Worm (Caenorhabditis elegans) whole organism, early embryonic: ENCODE measurements around the gene pes-10.

ENCODE experiments used
- B0310.2 ChIP-seq: sonication (generic microtip); optimal IDR thresholded peaks from 2 replicates; lab custom pipeline; 2016; ENCODE audit warnings: mild to moderate bottlenecking, missing genetic modification characterization, missing compliant biosample characterization
- F13C5.2 ChIP-seq: sonication (generic microtip); optimal IDR thresholded peaks from 2 replicates; lab custom pipeline; 2017; ENCODE audit warnings: mild to moderate bottlenecking, missing genetic modification characterization, inconsistent platforms, missing compliant biosample characterization
- ama-1 ChIP-seq: fragments of 150-350 bp; optimal IDR thresholded peaks from 2 replicates; lab custom pipeline; 2014
- ets-7 ChIP-seq: sonication (generic microtip); optimal IDR thresholded peaks from 2 replicates; lab custom pipeline; 2016; ENCODE audit warnings: missing genotype, missing genetic modification characterization, missing compliant biosample characterization
- flt-1 ChIP-seq: fragments of 200-800 bp; sonication (Bioruptor generic); IDR thresholded peaks from 2 replicates; pipeline ENCODE4 v1.3.6; 2022; ENCODE audit warnings: missing genetic modification characterization, missing compliant biosample characterization
- pes-1 ChIP-seq: fragments of 200-800 bp; sonication (Bioruptor generic); IDR thresholded peaks from 2 replicates; pipeline ENCODE4 v1.3.6; 2022; ENCODE audit warnings: missing genetic modification reagents, missing genetic modification characterization, missing compliant biosample characterization
- scrt-1 ChIP-seq: fragments of 200-800 bp; sonication (Bioruptor generic); IDR thresholded peaks from 2 replicates; pipeline ENCODE4 v1.3.6; 2022; ENCODE audit warnings: missing genetic modification characterization, missing compliant biosample characterization
- tbx-11 ChIP-seq: fragments of 200-800 bp; sonication (Bioruptor generic); IDR thresholded peaks from 2 replicates; pipeline ENCODE4 v1.3.6; 2022; ENCODE audit warnings: missing genetic modification characterization, missing compliant biosample characterization
- tbx-37 ChIP-seq: fragments of 200-800 bp; sonication (Bioruptor generic); conservative IDR thresholded peaks from 2 replicates; pipeline ENCODE4 v1.3.6; 2022; ENCODE audit warnings: missing genetic modification reagents, missing genetic modification characterization, missing compliant biosample characterization
- tra-4 ChIP-seq: sonication (generic microtip); optimal IDR thresholded peaks from 2 replicates; lab custom pipeline; 2017; ENCODE audit warnings: missing genetic modification characterization, missing compliant biosample characterization

DNA sequence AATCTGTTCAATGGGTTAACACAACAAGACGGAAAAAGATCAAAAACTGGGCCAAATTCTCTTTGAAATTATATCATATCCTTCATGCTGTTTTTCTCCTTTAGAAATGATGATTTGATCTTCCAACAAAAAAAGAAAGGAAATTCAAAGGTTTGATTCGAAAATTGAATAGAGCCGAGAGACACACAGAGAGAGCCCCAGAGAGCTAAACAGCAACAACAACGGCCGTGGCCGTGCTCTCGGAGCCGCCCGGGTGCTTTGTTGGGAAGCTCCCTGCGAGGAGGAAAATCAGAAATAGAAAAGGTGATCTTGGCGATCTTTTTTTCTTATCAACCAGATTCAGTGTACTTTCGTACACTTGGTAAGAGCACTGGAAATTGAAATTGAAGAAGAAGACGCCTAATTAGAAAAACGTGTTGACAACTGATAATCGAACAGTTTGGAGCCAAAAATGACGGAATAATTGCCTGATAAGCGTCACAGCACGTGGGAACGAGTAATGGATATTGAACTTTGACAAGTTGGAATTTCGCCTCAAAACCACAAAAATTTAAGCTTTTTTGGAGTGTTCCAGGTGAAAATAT is 50.3 kb downstream of the pes-10 start:
- TF ChIP-seq ama-1 (lab: Kevin White, UChicago) = no peak
- TF ChIP-seq B0310.2 (tag; lab: Kevin White, UChicago) = no peak
- no peak for TF ChIP-seq flt-1 (GFP tag; lab: Robert Waterston, UW)
- TF ChIP-seq pes-1 (GFP tag; lab: Robert Waterston, UW) = no peak
- no peak for TF ChIP-seq F13C5.2
- no peak for TF ChIP-seq tra-4 (tag; lab: Kevin White, UChicago)
- TF ChIP-seq tbx-37 (GFP tag; lab: Robert Waterston, UW) = no peak
- no peak for TF ChIP-seq tbx-11 (GFP tag; lab: Robert Waterston, UW)
- no peak for TF ChIP-seq ets-7 (tag; lab: Kevin White, UChicago)
- no peak for TF ChIP-seq scrt-1
